Worm (Caenorhabditis elegans): ENCODE data around the gene F35E8.13.

Gene F35E8.13

ce11 chrV:15943125-15943524 is 20.0 kb downstream of the F35E8.13 start, which contains the start of gene srw-53:
Gene srw-53 (plus strand): TSS chrV:15943425.
- TF ChIP-seq pros-1 (tag; optimal IDR thresholded peaks at IDR 0.05) (no peak), hlh-30 (tag; optimal IDR thresholded peaks at IDR 0.05; ENCODE audit: insufficient read depth) (no peak), C08G9.2 (tag; optimal IDR thresholded peaks at IDR 0.05) (no peak), pat-9 (tag; optimal IDR thresholded peaks at IDR 0.05) (no peak), Y22D7AL.16 (tag; optimal IDR thresholded peaks at IDR 0.05) (no peak)

- TF ChIP-seq ttx-3 (tag; optimal IDR thresholded peaks at IDR 0.05) (no peak), unc-42 (tag; optimal IDR thresholded peaks at IDR 0.05) (no peak), pax-1 (tag; optimal IDR thresholded peaks at IDR 0.05) (no peak), sox-2 (GFP tag; IDR thresholded peaks at IDR 0.05) (no peak), ceh-9 (tag; optimal IDR thresholded peaks at IDR 0.05) (no peak), nfya-1 (tag; optimal IDR thresholded peaks at IDR 0.05) (no peak), pha-2 (tag; optimal IDR thresholded peaks at IDR 0.05) (no peak), tbx-7 (tag; optimal IDR thresholded peaks at IDR 0.05) (no peak), eyg-1 (tag; optimal IDR thresholded peaks at IDR 0.05) (no peak), lin-11 (tag; optimal IDR thresholded peaks at IDR 0.05) (no peak), che-1 (tag; optimal IDR thresholded peaks at IDR 0.05) (no peak), dmd-4 (tag; optimal IDR thresholded peaks at IDR 0.05; ENCODE audit: borderline replicate concordance) (no peak), elt-2 (tag; optimal IDR thresholded peaks at IDR 0.05) (no peak), fkh-6 (tag; optimal IDR thresholded peaks at IDR 0.05) (no peak), madf-2 (tag; optimal IDR thresholded peaks at IDR 0.05) (no peak), ceh-30 (tag; optimal IDR thresholded peaks at IDR 0.05) (no peak), hlh-6 (tag; optimal IDR thresholded peaks at IDR 0.05) (no peak), hlh-15 (tag; optimal IDR thresholded peaks at IDR 0.05) (no peak), F13H6.1 (tag; optimal IDR thresholded peaks at IDR 0.05) (no peak), ets-4 (tag; optimal IDR thresholded peaks at IDR 0.05) (no peak)
Measured at ce11 chrV:15950903-15951302, 27.8 kb downstream of the F35E8.13 start, which contains the start of gene srw-59. Gene srw-59 (minus strand): TSS chrV:15951003.

- TF ChIP-seq ceh-31 (tag; optimal IDR thresholded peaks at IDR 0.05) (no peak), fkh-10 (GFP tag; optimal IDR thresholded peaks at IDR 0.05) (no peak), ceh-22 (tag; optimal IDR thresholded peaks at IDR 0.05) (no peak), ceh-18 (tag; optimal IDR thresholded peaks at IDR 0.05) (no peak), nfya-1 (tag; optimal IDR thresholded peaks at IDR 0.05) (no peak), ets-4 (tag; optimal IDR thresholded peaks at IDR 0.05) (no peak), unc-86 (tag; optimal IDR thresholded peaks at IDR 0.05) (no peak), ttx-3 (tag; optimal IDR thresholded peaks at IDR 0.05) (no peak), odd-2 (tag; optimal IDR thresholded peaks at IDR 0.05) (no peak), pha-2 (tag; optimal IDR thresholded peaks at IDR 0.05) (no peak), mec-3 (tag; optimal IDR thresholded peaks at IDR 0.05; ENCODE audit: borderline replicate concordance) (no peak), nhr-11 (tag; optimal IDR thresholded peaks at IDR 0.05) (no peak), hlh-15 (tag; optimal IDR thresholded peaks at IDR 0.05) (no peak), pat-9 (tag; optimal IDR thresholded peaks at IDR 0.05) (no peak), rnt-1 (tag; optimal IDR thresholded peaks at IDR 0.05) (no peak)
Measured at ce11 chrV:15952762-15953161, 29.7 kb downstream of the F35E8.13 start, which contains the start of gene srw-56. Gene srw-56 (minus strand): TSS chrV:15952862.

- TF ChIP-seq gmeb-2 (tag; optimal IDR thresholded peaks at IDR 0.05) (no peak), ama-1 (optimal IDR thresholded peaks at IDR 0.05) (no peak), pag-3 (tag; optimal IDR thresholded peaks at IDR 0.05; ENCODE audit: borderline replicate concordance) (no peak), eyg-1 (tag; optimal IDR thresholded peaks at IDR 0.05) (no peak), mec-3 (tag; optimal IDR thresholded peaks at IDR 0.05; ENCODE audit: borderline replicate concordance) (no peak), hlh-8 (tag; optimal IDR thresholded peaks at IDR 0.05) (no peak), zip-5 (tag; optimal IDR thresholded peaks at IDR 0.05) (no peak), ceh-24 (tag; optimal IDR thresholded peaks at IDR 0.05) (no peak), hlh-6 (tag; optimal IDR thresholded peaks at IDR 0.05) (no peak), fkh-6 (tag; optimal IDR thresholded peaks at IDR 0.05) (no peak), ref-2 (tag; optimal IDR thresholded peaks at IDR 0.05) (no peak), ets-4 (tag; optimal IDR thresholded peaks at IDR 0.05) (no peak)
Measured at ce11 chrV:15954932-15955331, 31.9 kb downstream of the F35E8.13 start, which contains the start of gene srw-57. Gene srw-57 (minus strand): TSS chrV:15955032.
